Worm (Caenorhabditis elegans) whole organism, L4/young adult: ENCODE results near the gene acp-3.

Source experiments
- dao-5 ChIP-seq: sonication (generic microtip); optimal IDR thresholded peaks from 2 replicates; lab custom pipeline; 2016; ENCODE audit warnings: missing genotype, missing genetic modification characterization, moderate library complexity, missing compliant biosample characterization
- him-1 ChIP-seq: sonication (generic microtip); optimal IDR thresholded peaks from 2 replicates; lab custom pipeline; 2016; ENCODE audit warnings: missing genotype, missing genetic modification reagents, missing genetic modification characterization, missing compliant biosample characterization

DNA sequence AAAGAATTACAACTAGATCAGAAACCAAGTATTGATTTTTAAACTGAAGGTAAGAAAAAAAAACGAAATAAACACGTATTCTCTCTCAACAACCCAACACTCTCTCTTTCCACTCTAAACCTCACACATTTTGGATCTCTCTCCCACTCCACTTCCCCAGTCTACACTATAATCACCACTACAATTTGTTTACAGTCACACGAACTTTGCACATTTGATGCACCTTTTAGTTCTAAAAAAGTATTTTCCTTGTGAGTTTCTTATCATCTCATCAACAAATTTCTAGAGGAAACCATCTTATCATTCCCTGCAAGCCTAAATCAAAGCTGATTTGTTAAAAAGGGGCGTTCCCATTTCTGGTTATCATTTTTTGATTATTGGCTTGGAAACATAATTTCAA, 47.6 kb upstream of the acp-3 start:
- TF ChIP-seq dao-5 (tag; lab: Kevin White, UChicago) (no peak), him-1 (no peak)
